Fruit fly (Drosophila melanogaster) whole organism, embryonic: ENCODE results near the gene CG16854.

Experiments used
- Bteb2 ChIP-seq: fragments of 200-800 bp; sonication (Bioruptor generic); optimal IDR thresholded peaks from 2 replicates; lab custom pipeline; 2016; ENCODE audit warnings: missing biosample characterization, missing genetic modification characterization
- CG16779 ChIP-seq: fragments of 200-800 bp; sonication (Bioruptor generic); IDR thresholded peaks from 2 replicates; pipeline ENCODE4 v1.3.6; 2022; ENCODE audit warnings: missing biosample characterization, missing genetic modification characterization
- CG1832 ChIP-seq: fragments of 200-800 bp; sonication (Bioruptor generic); optimal IDR thresholded peaks from 2 replicates; lab custom pipeline; 2017; ENCODE audit warnings: missing biosample characterization, mild to moderate bottlenecking, missing genetic modification characterization, inconsistent platforms
- HLH4C ChIP-seq: fragments of 200-800 bp; sonication (Bioruptor generic); IDR thresholded peaks from 3 replicates; pipeline ENCODE4 v1.3.6; 2022; ENCODE audit warnings: missing biosample characterization, missing genetic modification characterization; ENCODE audit not compliant: partially characterized antibody
- Nf-YA ChIP-seq: fragments of 200-800 bp; sonication (Bioruptor generic); IDR thresholded peaks from 2 replicates; pipeline ENCODE4 v1.3.6; 2022; ENCODE audit warnings: missing biosample characterization, missing genetic modification characterization
- YL-1 ChIP-seq: fragments of 200-800 bp; sonication (Bioruptor generic); optimal IDR thresholded peaks from 3 replicates; lab custom pipeline; 2017; ENCODE audit warnings: missing biosample characterization, mild to moderate bottlenecking, missing genetic modification characterization
- ash1 ChIP-seq: fragments of 200-800 bp; sonication (Bioruptor generic); optimal IDR thresholded peaks from 2 replicates; lab custom pipeline; 2018; ENCODE audit warnings: missing biosample characterization, mild to moderate bottlenecking, missing genetic modification characterization
- gro ChIP-seq: fragments of 200-800 bp; sonication (Bioruptor generic); optimal IDR thresholded peaks from 2 replicates; lab custom pipeline; 2016; ENCODE audit warnings: missing biosample characterization, missing genetic modification characterization
- pros ChIP-seq: fragments of 200-800 bp; sonication (Bioruptor generic); optimal IDR thresholded peaks from 3 replicates; lab custom pipeline; 2019; ENCODE audit warnings: missing biosample characterization, mild to moderate bottlenecking, missing genetic modification characterization, moderate library complexity
- unpg ChIP-seq: fragments of 200-800 bp; sonication (Bioruptor generic); optimal IDR thresholded peaks from 3 replicates; lab custom pipeline; 2018; ENCODE audit warnings: missing biosample characterization, mild to moderate bottlenecking, missing genetic modification characterization, moderate library complexity

DNA sequence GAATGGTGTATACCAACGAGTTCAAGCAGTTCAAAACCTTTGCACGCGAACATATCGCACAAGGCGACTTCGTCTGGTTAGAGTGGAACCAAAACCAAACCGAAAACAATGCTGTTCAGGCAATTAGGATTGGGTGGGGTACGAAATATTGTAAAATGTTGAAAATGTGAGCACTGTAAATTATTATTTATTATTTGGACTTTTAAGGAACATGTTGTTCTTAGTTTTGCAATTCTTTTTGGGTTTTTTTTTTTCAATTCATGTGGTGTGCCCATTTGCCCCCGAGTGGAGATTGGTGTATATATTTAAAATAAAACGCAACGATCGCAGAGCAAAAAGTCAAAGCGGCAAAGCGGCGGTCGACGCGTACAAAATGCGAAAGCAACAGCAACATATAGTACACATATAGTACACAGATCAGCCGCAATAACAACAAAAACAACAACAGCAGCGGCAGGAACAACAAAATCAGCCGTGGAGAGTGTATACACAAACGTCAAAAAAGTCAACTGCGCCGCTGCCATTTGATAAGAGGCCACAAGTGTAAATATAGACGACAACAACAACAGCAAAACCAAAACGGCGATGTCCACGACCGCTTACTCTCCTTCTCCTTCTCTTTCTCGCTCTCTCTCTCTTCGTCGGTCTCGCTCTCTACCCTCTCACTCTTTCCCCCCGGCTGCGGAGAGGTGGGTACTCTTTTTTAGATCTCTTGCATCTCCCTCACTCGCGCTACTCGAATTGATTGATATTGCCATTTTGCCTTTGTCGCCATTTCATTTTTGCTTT lies 41.6 kb upstream of the CG16854 start:
- TF ChIP-seq unpg, result peak; percentile 15
- no peak for TF ChIP-seq Nf-YA
- TF ChIP-seq gro (GFP tag; lab: Kevin White, UChicago), result no peak
- TF ChIP-seq ash1 (GFP tag; lab: Kevin White, UChicago), result no peak
- TF ChIP-seq HLH4C (GFP tag; lab: Robert Waterston, UW), result no peak
- no peak for TF ChIP-seq CG16779 (GFP tag; lab: Robert Waterston, UW)
- peak; percentile 77 for TF ChIP-seq CG1832 (GFP tag; lab: Kevin White, UChicago)
- TF ChIP-seq Bteb2 (GFP tag; lab: Kevin White, UChicago), result no peak
- peak; percentile 7 for TF ChIP-seq YL-1 (GFP tag; lab: Kevin White, UChicago)
- TF ChIP-seq pros (GFP tag; lab: Kevin White, UChicago), result no peak
